Worm (Caenorhabditis elegans) whole organism, L4 larva: ENCODE data around the gene C15H9.2.

ENCODE experiments used
- Y48G9A.11 ChIP-seq: fragments of 200-800 bp; sonication (Bioruptor generic); IDR thresholded peaks from 2 replicates; pipeline ENCODE4 v1.3.6; 2022; ENCODE audit warnings: missing genetic modification reagents, missing genetic modification characterization, missing compliant biosample characterization
- ZK337.2 ChIP-seq: fragments of 200-800 bp; sonication (Bioruptor generic); IDR thresholded peaks from 2 replicates; pipeline ENCODE4 v1.3.6; 2022; ENCODE audit warnings: missing genetic modification reagents, missing genetic modification characterization, missing compliant biosample characterization
- aha-1 ChIP-seq: fragments of 150-350 bp; peaks from one replicate; lab custom pipeline; 2014; ENCODE audit warnings: missing biosample characterization, missing genetic modification characterization
- ceh-20 ChIP-seq: fragments of 200-800 bp; sonication (Bioruptor generic); IDR thresholded peaks from 2 replicates; pipeline ENCODE4 v1.3.6; 2022; ENCODE audit warnings: missing genetic modification reagents, missing genetic modification characterization, missing compliant biosample characterization
- ceh-62 ChIP-seq: sonication (generic microtip); optimal IDR thresholded peaks from 2 replicates; lab custom pipeline; 2017; ENCODE audit warnings: missing biosample characterization, missing genetic modification characterization
- cey-2 ChIP-seq: sonication (generic microtip); optimal IDR thresholded peaks from 3 replicates; lab custom pipeline; 2017; ENCODE audit warnings: missing genetic modification characterization, mild to moderate bottlenecking, missing compliant biosample characterization, antibody characterized with exemption, borderline replicate concordance; ENCODE audit not compliant: insufficient read depth
- daf-16 ChIP-seq, 3 experiments: sonication (generic microtip); optimal IDR thresholded peaks; 2 replicates each; lab custom pipeline; 2016 to 2017; ENCODE audit warnings: missing genetic modification characterization in 3 of 3, missing genetic modification reagents in 3 of 3, mild to moderate bottlenecking in 2 of 3, missing compliant biosample characterization in 2 of 3, missing biosample characterization in 1 of 3, moderate library complexity in 1 of 3
- dmd-6 ChIP-seq: fragments of 200-800 bp; sonication (Bioruptor generic); IDR thresholded peaks from 2 replicates; pipeline ENCODE4 v1.3.6; 2022; ENCODE audit warnings: missing genetic modification reagents, missing genetic modification characterization, missing compliant biosample characterization
- hlh-11 ChIP-seq: fragments of 200-800 bp; sonication (Bioruptor generic); optimal IDR thresholded peaks from 2 replicates; lab custom pipeline; 2018; ENCODE audit warnings: mild to moderate bottlenecking, missing genetic modification characterization, missing compliant biosample characterization
- hlh-30 ChIP-seq: sonication (generic microtip); optimal IDR thresholded peaks from 2 replicates; lab custom pipeline; 2017; ENCODE audit warnings: antibody characterized with exemption, mild to moderate bottlenecking, missing genetic modification characterization, missing compliant biosample characterization; ENCODE audit not compliant: insufficient read depth
- hmg-1.1 ChIP-seq: fragments of 200-800 bp; sonication (Bioruptor generic); IDR thresholded peaks from 2 replicates; pipeline ENCODE4 v1.3.6; 2022; ENCODE audit warnings: missing genetic modification reagents, missing genetic modification characterization, missing compliant biosample characterization
- jun-1 ChIP-seq: fragments of 150-350 bp; optimal IDR thresholded peaks from 2 replicates; lab custom pipeline; 2014; ENCODE audit warnings: missing biosample characterization, missing genetic modification reagents, missing genetic modification characterization
- lir-3 ChIP-seq: sonication (generic microtip); optimal IDR thresholded peaks from 2 replicates; lab custom pipeline; 2016; ENCODE audit warnings: mild to moderate bottlenecking, missing genetic modification characterization, missing compliant biosample characterization
- madf-9 ChIP-seq: fragments of 200-800 bp; sonication (Bioruptor generic); conservative IDR thresholded peaks from 2 replicates; pipeline ENCODE4 v1.3.6; 2022; ENCODE audit warnings: missing genetic modification reagents, missing genetic modification characterization, missing compliant biosample characterization
- mdt-29 ChIP-seq: fragments of 200-800 bp; sonication (Bioruptor generic); IDR thresholded peaks from 2 replicates; pipeline ENCODE4 v1.3.6; 2022; ENCODE audit warnings: missing genetic modification reagents, missing genetic modification characterization, missing compliant biosample characterization
- mep-1 ChIP-seq: fragments of 150-350 bp; sonication (generic microtip); optimal IDR thresholded peaks from 3 replicates; lab custom pipeline; 2014; ENCODE audit warnings: missing biosample characterization, missing genetic modification characterization
- mes-2 ChIP-seq: sonication (generic microtip); optimal IDR thresholded peaks from 2 replicates; lab custom pipeline; 2016; ENCODE audit warnings: missing genotype, mild to moderate bottlenecking, missing genetic modification characterization, missing compliant biosample characterization; ENCODE audit not compliant: poor library complexity, severe bottlenecking
- nhr-102 ChIP-seq: sonication (generic microtip); optimal IDR thresholded peaks from 2 replicates; lab custom pipeline; 2016; ENCODE audit warnings: mild to moderate bottlenecking, missing genetic modification characterization, moderate library complexity, missing compliant biosample characterization
- nhr-237 ChIP-seq: sonication (generic microtip); optimal IDR thresholded peaks from 2 replicates; lab custom pipeline; 2017; ENCODE audit warnings: missing biosample characterization, missing genetic modification characterization
- nhr-25 ChIP-seq: sonication (generic microtip); optimal IDR thresholded peaks from 2 replicates; lab custom pipeline; 2017; ENCODE audit warnings: missing genetic modification characterization, mild to moderate bottlenecking, missing compliant biosample characterization, antibody characterized with exemption, moderate library complexity, borderline replicate concordance; ENCODE audit not compliant: insufficient read depth
- nhr-41 ChIP-seq: fragments of 200-800 bp; sonication (Bioruptor generic); IDR thresholded peaks from 2 replicates; pipeline ENCODE4 v1.3.6; 2022; ENCODE audit warnings: missing genetic modification reagents, missing genetic modification characterization, missing compliant biosample characterization
- nhr-48 ChIP-seq: sonication (generic microtip); optimal IDR thresholded peaks from 2 replicates; lab custom pipeline; 2016; ENCODE audit warnings: mild to moderate bottlenecking, missing genetic modification characterization, missing compliant biosample characterization
- nhr-6 ChIP-seq: fragments of 150-350 bp; optimal IDR thresholded peaks from 2 replicates; lab custom pipeline; 2014; ENCODE audit warnings: missing biosample characterization, missing genetic modification characterization
- pha-4 ChIP-seq, 2 experiments: fragments of 150-350 bp in 1 of 2; fragments of 200-800 bp in 1 of 2; sonication (Bioruptor generic) in 1 of 2; IDR thresholded peaks in 1 of 2; optimal IDR thresholded peaks in 1 of 2; 2 replicates each; pipeline versions ENCODE4 v1.3.6 to Lab custom; 2014 to 2022; ENCODE audit warnings: missing genetic modification characterization in 2 of 2, missing genetic modification reagents in 2 of 2, missing biosample characterization in 1 of 2, missing compliant biosample characterization in 1 of 2
- rbr-2 ChIP-seq: sonication (generic microtip); optimal IDR thresholded peaks from 2 replicates; lab custom pipeline; 2016; ENCODE audit warnings: missing genotype, missing genetic modification characterization, missing compliant biosample characterization
- sdz-12 ChIP-seq: fragments of 200-800 bp; sonication (Bioruptor generic); optimal IDR thresholded peaks from 2 replicates; lab custom pipeline; 2018; ENCODE audit warnings: mild to moderate bottlenecking, missing genetic modification characterization, missing compliant biosample characterization
- set-16 ChIP-seq: fragments of 200-800 bp; sonication (Bioruptor generic); IDR thresholded peaks from 2 replicates; pipeline ENCODE4 v1.3.6; 2022; ENCODE audit warnings: missing genetic modification reagents, missing genetic modification characterization, missing compliant biosample characterization
- snpc-1.2 ChIP-seq: fragments of 200-800 bp; sonication (Bioruptor generic); IDR thresholded peaks from 2 replicates; pipeline ENCODE4 v1.3.6; 2022; ENCODE audit warnings: missing genetic modification reagents, missing genetic modification characterization, missing compliant biosample characterization
- snpc-4 ChIP-seq: fragments of 150-350 bp; optimal IDR thresholded peaks from 2 replicates; lab custom pipeline; 2014; ENCODE audit warnings: missing biosample characterization, missing genetic modification characterization
- unc-39 ChIP-seq: sonication (generic microtip); optimal IDR thresholded peaks from 2 replicates; lab custom pipeline; 2017; ENCODE audit warnings: missing biosample characterization, missing genetic modification characterization
- unc-62 ChIP-seq, 3 experiments: fragments of 150-350 bp in 1 of 3; sonication (generic microtip); optimal IDR thresholded peaks in 2 of 3; peaks in 1 of 3; 1 replicate in 1 of 3; 2 replicates in 2 of 3; lab custom pipeline; 2014 to 2017; ENCODE audit warnings: missing biosample characterization in 3 of 3, missing genetic modification characterization in 3 of 3, missing genetic modification reagents in 3 of 3, missing genotype in 1 of 3
- zfp-2 ChIP-seq: sonication (generic microtip); optimal IDR thresholded peaks from 2 replicates; lab custom pipeline; 2016; ENCODE audit warnings: mild to moderate bottlenecking, missing genetic modification characterization, missing compliant biosample characterization
- zfp-3 ChIP-seq: fragments of 200-800 bp; sonication (Bioruptor generic); conservative IDR thresholded peaks from 2 replicates; pipeline ENCODE4 v1.3.6; 2022; ENCODE audit warnings: missing genetic modification reagents, missing genetic modification characterization, missing compliant biosample characterization

Gene C15H9.2

DNA sequence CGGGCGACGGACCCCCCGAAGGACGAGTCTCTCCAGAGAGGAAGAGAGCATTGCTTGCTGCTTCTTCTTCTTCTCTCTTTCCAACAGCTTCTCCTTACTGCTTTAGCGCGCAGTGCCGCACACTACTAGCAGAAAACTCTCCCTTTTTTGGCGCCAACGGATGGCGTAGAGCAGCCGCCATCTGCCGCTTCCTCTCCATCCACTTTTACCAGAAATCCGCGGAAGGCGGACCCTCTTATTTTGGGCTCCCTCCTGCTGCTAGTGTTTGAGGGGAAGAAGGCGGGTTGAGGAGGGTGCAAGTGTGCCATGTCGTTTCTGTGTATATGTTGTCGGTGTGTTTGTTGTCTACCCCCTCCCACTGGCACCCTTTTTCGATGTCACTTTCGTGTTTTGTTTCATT lies 16.1 kb downstream of the C15H9.2 start:
- TF ChIP-seq rbr-2 = peak; percentile 56
- TF ChIP-seq hlh-11 (tag; lab: Kevin White, UChicago) = peak; percentile 15
- TF ChIP-seq Y48G9A.11 (GFP tag; lab: Robert Waterston, UW) = no peak
- peak in 1 of 2 experiments; percentile 49 for TF ChIP-seq unc-62 (GFP tag; optimal IDR thresholded peaks at IDR 0.05 in 1 of 2; lab: Kevin White, UChicago)
- TF ChIP-seq unc-62 (tag; optimal IDR thresholded peaks at IDR 0.05; lab: Kevin White, UChicago) = no peak
- TF ChIP-seq set-16 = peak; percentile 83
- TF ChIP-seq hmg-1.1 = peak; percentile 31; the same call in 1 of the 2 replicates
- no peak for TF ChIP-seq nhr-25 (tag; lab: Kevin White, UChicago)
- peak; percentile 15; the same call in 1 of the 2 replicates for TF ChIP-seq pha-4 (GFP tag; IDR thresholded peaks at IDR 0.05; lab: Robert Waterston, UW)
- no peak for TF ChIP-seq pha-4 (tag; optimal IDR thresholded peaks at IDR 0.05; lab: Kevin White, UChicago)
- no peak for TF ChIP-seq unc-39
- TF ChIP-seq mep-1 (tag; lab: Kevin White, UChicago) = peak; percentile 16
- TF ChIP-seq mdt-29 (GFP tag; lab: Robert Waterston, UW) = no peak
- TF ChIP-seq nhr-102 (tag; lab: Kevin White, UChicago) = no peak
- no peak for TF ChIP-seq ceh-62 (tag; lab: Kevin White, UChicago)
- TF ChIP-seq snpc-1.2 (GFP tag; lab: Robert Waterston, UW) = no peak
- no peak for TF ChIP-seq snpc-4 (tag; lab: Kevin White, UChicago)
- no peak for TF ChIP-seq nhr-41 (GFP tag; lab: Robert Waterston, UW)
- no peak for TF ChIP-seq ceh-20 (GFP tag; lab: Robert Waterston, UW)
- TF ChIP-seq, all 104 proteins: peak for 7

DNA sequence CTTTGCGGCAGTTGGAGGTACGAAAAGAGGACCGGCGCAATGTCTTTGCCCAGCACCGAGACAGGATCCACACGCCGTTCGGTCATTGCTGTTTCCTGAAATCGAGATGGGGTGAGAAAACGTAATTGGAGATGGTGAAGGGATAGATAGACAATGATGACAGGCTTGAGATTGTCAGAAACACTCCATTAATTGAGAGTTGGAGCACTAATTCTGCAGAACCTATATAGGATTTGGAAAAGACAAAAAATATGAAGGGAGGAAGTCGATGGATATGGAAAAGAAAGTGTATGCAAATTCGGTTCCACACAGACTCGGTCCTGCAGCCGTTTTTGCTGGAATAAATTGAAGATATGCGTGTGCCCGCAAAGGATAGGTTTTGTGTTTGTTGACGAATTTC lies 19.9 kb downstream of the C15H9.2 start, which contains the start of gene Y72A10A.1:
Gene Y72A10A.1, minus strand, starts transcription at position 101 of the 400 bp plus-strand sequence.
- peak; percentile 45 for TF ChIP-seq aha-1 (tag; lab: Kevin White, UChicago)
- peak in 1 of 2 experiments; percentile 43 for TF ChIP-seq unc-62 (GFP tag; optimal IDR thresholded peaks at IDR 0.05 in 1 of 2; lab: Kevin White, UChicago)
- no peak for TF ChIP-seq unc-62 (tag; optimal IDR thresholded peaks at IDR 0.05; lab: Kevin White, UChicago)
- no peak for TF ChIP-seq sdz-12
- TF ChIP-seq, all 104 proteins: peak for 2

DNA sequence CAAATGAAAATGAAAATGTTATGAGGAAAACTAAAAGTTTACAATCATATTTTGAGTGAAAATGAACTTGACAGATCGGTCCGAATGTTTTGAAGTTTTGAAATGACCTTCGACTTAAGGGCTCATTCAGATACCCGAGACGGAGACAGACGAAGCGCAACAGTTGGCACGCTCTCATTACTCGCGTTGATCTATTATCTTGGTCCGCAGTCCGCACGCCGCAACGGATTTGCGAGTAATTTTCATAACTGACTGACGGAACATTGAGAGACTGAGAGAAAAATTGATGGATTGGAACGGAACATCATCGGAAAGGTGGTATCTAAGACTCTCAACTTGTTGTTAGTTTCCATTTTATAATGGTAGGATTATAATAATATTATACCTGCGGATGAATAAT lies 27.6 kb downstream of the C15H9.2 start:
- TF ChIP-seq mdt-29 (GFP tag; lab: Robert Waterston, UW) (no peak), cey-2 (tag; lab: Kevin White, UChicago) (no peak), unc-62 (GFP tag; optimal IDR thresholded peaks at IDR 0.05 in 1 of 2; lab: Kevin White, UChicago) (peak in 1 of 2 experiments; percentile 61), unc-62 (tag; optimal IDR thresholded peaks at IDR 0.05; lab: Kevin White, UChicago) (no peak), nhr-237 (tag; lab: Kevin White, UChicago) (no peak), hlh-30 (tag; lab: Kevin White, UChicago) (no peak)

DNA sequence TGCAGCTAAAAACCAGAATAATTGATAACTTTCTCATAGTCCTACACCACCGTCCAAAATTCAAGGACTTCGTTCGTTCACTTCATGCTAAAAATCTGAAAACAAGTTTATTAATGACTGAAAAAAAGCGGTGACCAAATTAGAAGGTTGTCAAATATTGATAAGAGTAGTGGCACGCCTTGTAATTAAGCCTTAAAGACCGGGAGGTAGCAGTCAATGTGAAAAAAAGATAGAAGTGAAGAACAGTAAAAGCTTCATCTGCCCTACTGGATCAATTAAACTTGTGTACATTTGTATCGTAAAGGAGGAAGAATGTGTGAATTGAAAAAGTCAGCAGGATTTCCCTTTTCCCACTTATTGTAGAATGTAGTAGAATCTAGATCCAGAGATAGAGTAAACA lies 32.1 kb downstream of the C15H9.2 start, which contains the start of gene tag-275:
Gene tag-275, minus strand, starts transcription at position 101 of the 400 bp plus-strand sequence.
- no peak for TF ChIP-seq snpc-4 (tag; lab: Kevin White, UChicago)
- TF ChIP-seq jun-1 (tag; lab: Kevin White, UChicago) = no peak
- TF ChIP-seq mdt-29 (GFP tag; lab: Robert Waterston, UW) = no peak
- no peak for TF ChIP-seq dmd-6 (GFP tag; lab: Robert Waterston, UW)
- no peak for TF ChIP-seq zfp-3 (GFP tag; lab: Robert Waterston, UW)
- no peak for TF ChIP-seq madf-9 (GFP tag; lab: Robert Waterston, UW)

DNA sequence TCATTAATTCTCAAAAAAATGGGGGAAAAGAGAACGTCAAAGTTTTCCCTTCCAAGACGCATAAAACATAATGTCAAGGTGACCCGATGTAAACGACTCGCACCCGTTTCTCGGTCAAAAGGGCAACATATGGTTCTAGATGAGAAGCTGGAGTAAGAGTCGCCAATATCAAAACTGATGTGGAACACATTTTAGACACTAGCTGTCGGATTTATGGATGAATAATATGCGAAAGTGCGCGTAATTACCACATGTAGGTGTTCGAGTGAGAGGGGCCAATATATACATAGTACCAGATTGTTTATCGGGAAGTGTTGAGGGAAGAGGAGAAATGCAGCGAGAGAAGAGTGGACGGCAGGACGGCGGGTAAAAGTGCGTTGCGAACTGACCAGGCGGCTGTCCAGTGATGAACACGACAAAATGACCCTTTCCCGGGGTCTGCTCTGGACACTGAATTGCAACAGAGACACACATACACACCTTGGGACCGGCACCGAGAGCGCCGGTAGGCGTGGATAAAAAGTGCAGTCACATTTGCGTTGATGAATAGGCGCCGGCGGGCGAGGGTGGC lies 32.7 kb downstream of the C15H9.2 start:
- TF ChIP-seq ZK337.2 (GFP tag; lab: Robert Waterston, UW) (no peak), daf-16 (GFP tag; optimal IDR thresholded peaks at IDR 0.05; lab: Kevin White, UChicago) (peak in 1 of 2 experiments; percentile 41), daf-16 (tag; optimal IDR thresholded peaks at IDR 0.05; lab: Kevin White, UChicago) (no peak), nhr-48 (no peak), zfp-2 (tag; lab: Kevin White, UChicago) (no peak), hmg-1.1 (no peak), hlh-11 (tag; lab: Kevin White, UChicago) (peak; percentile 37), snpc-1.2 (GFP tag; lab: Robert Waterston, UW) (no peak), lir-3 (no peak), rbr-2 (no peak), mes-2 (tag; lab: Kevin White, UChicago) (no peak), unc-62 (GFP tag; optimal IDR thresholded peaks at IDR 0.05 in 1 of 2; lab: Kevin White, UChicago) (peak in 1 of 2 experiments; percentile 60), unc-62 (tag; optimal IDR thresholded peaks at IDR 0.05; lab: Kevin White, UChicago) (no peak), nhr-6 (no peak)
